Fruit fly (Drosophila melanogaster) whole organism, wandering third instar larva: ENCODE measurements around the gene Hasp.

Experiments used
- Dfd ChIP-seq: fragments of >200 bp; optimal IDR thresholded peaks from 2 replicates; lab custom pipeline; 2017; ENCODE audit warnings: missing biosample characterization, missing genetic modification characterization
- Dif ChIP-seq: fragments of 200-275, 200-300 bp; sonication (Bioruptor generic); optimal IDR thresholded peaks from 2 replicates; lab custom pipeline; 2018; ENCODE audit warnings: missing biosample characterization, missing genetic modification characterization; ENCODE audit not compliant: partially characterized antibody
- HLH106 ChIP-seq: fragments of 200-800 bp; optimal IDR thresholded peaks from 3 replicates; lab custom pipeline; 2019; ENCODE audit warnings: missing biosample characterization, mild to moderate bottlenecking, missing genetic modification characterization, moderate library complexity
- Hnf4 ChIP-seq: fragments of 200-800 bp; sonication (Bioruptor generic); optimal IDR thresholded peaks from 2 replicates; lab custom pipeline; 2016; ENCODE audit warnings: missing biosample characterization, mild to moderate bottlenecking, missing genetic modification characterization
- Mio ChIP-seq: sonication (Bioruptor generic); optimal IDR thresholded peaks from 2 replicates; lab custom pipeline; 2016; ENCODE audit warnings: missing biosample characterization, missing genetic modification characterization
- Myc ChIP-seq: fragments of >200 bp; optimal IDR thresholded peaks from 2 replicates; lab custom pipeline; 2017
- OdsH ChIP-seq: fragments of 200-800 bp; sonication (Bioruptor generic); optimal IDR thresholded peaks from 2 replicates; lab custom pipeline; 2016; ENCODE audit warnings: missing biosample characterization, mild to moderate bottlenecking, missing genetic modification characterization
- dmrt93B ChIP-seq: fragments of 200-800 bp; sonication (Bioruptor generic); optimal IDR thresholded peaks from 2 replicates; lab custom pipeline; 2018; ENCODE audit warnings: missing biosample characterization, mild to moderate bottlenecking, missing genetic modification characterization
- lola ChIP-seq: fragments of >200 bp; optimal IDR thresholded peaks from 2 replicates; lab custom pipeline; 2017; ENCODE audit warnings: missing biosample characterization, missing genetic modification characterization
- pan ChIP-seq: fragments of >200 bp; optimal IDR thresholded peaks from 2 replicates; lab custom pipeline; 2017

dm6 chr2L:19462898-19463297 lies 54.1 kb downstream of the Hasp start:
- TF ChIP-seq pan (lab: Kevin White, UChicago) (no peak), Dif (no peak), lola (no peak), Hnf4 (GFP tag; lab: Kevin White, UChicago) (no peak), OdsH (GFP tag; lab: Kevin White, UChicago) (no peak), Mio (no peak), HLH106 (tag; lab: Kevin White, UChicago) (no peak), Dfd (GFP tag; lab: Kevin White, UChicago) (no peak), dmrt93B (GFP tag; lab: Kevin White, UChicago) (no peak), Myc (lab: Kevin White, UChicago) (no peak)
